Fruit fly (Drosophila melanogaster) whole organism, embryonic: ENCODE data around the gene cbt.
A peak's percentile ranks its signal among the peaks of the same experiment; 100 is the strongest.

Experiments
- ATbp ChIP-seq: fragments of 200-800 bp; sonication (Bioruptor generic); optimal IDR thresholded peaks from 2 replicates; lab custom pipeline; 2017; ENCODE audit warnings: missing biosample characterization, mild to moderate bottlenecking, missing genetic modification characterization, missing genetic modification reagents
- Ada2b ChIP-seq: fragments of 200-800 bp; sonication (Bioruptor generic); IDR thresholded peaks from 2 replicates; pipeline ENCODE4 v1.3.6; 2022; ENCODE audit warnings: missing biosample characterization, missing genetic modification characterization
- Bdp1 ChIP-seq: fragments of 200-800 bp; sonication (Bioruptor generic); optimal IDR thresholded peaks from 3 replicates; lab custom pipeline; 2016; ENCODE audit warnings: missing biosample characterization, missing genetic modification characterization
- CG10321 ChIP-seq: fragments of 200-800 bp; sonication (Bioruptor generic); IDR thresholded peaks from 2 replicates; pipeline ENCODE4 v1.3.6; 2022; ENCODE audit warnings: missing biosample characterization, missing genetic modification characterization
- CG10959 ChIP-seq: fragments of 200-800 bp; sonication (Bioruptor generic); IDR thresholded peaks from 2 replicates; pipeline ENCODE4 v1.3.6; 2022; ENCODE audit warnings: missing biosample characterization, missing genetic modification characterization
- CG10979 ChIP-seq: fragments of 200-800 bp; sonication (Bioruptor generic); optimal IDR thresholded peaks from 2 replicates; lab custom pipeline; 2018; ENCODE audit warnings: missing biosample characterization, mild to moderate bottlenecking, missing genetic modification characterization, moderate library complexity
- CG11093 ChIP-seq: fragments of 200-800 bp; sonication (Bioruptor generic); IDR thresholded peaks from 3 replicates; pipeline ENCODE4 v1.3.6; 2022; ENCODE audit warnings: missing biosample characterization, missing genetic modification characterization
- CG13894 ChIP-seq: fragments of 200-800 bp; sonication (Bioruptor generic); optimal IDR thresholded peaks from 3 replicates; lab custom pipeline; 2018; ENCODE audit warnings: missing biosample characterization, mild to moderate bottlenecking, missing genetic modification characterization, moderate library complexity
- CG15601 ChIP-seq: fragments of 200-800 bp; sonication (Bioruptor generic); optimal IDR thresholded peaks from 3 replicates; lab custom pipeline; 2019; ENCODE audit warnings: missing biosample characterization, mild to moderate bottlenecking, missing genetic modification characterization, moderate library complexity
- CG17359 ChIP-seq: fragments of 200-800 bp; sonication (Bioruptor generic); optimal IDR thresholded peaks from 3 replicates; lab custom pipeline; 2018; ENCODE audit warnings: missing biosample characterization, mild to moderate bottlenecking, missing genetic modification characterization, moderate library complexity
- CG2120 ChIP-seq: fragments of 200-800 bp; sonication (Bioruptor generic); optimal IDR thresholded peaks from 3 replicates; lab custom pipeline; 2016; ENCODE audit warnings: missing biosample characterization, missing genetic modification characterization
- CG34376 ChIP-seq: fragments of 200-800 bp; sonication (Bioruptor generic); optimal IDR thresholded peaks from 2 replicates; lab custom pipeline; 2018; ENCODE audit warnings: missing biosample characterization, mild to moderate bottlenecking, missing genetic modification characterization
- CG34422 ChIP-seq: fragments of 200-800 bp; sonication (Bioruptor generic); IDR thresholded peaks from 3 replicates; pipeline ENCODE4 v1.3.6; 2022; ENCODE audit warnings: missing biosample characterization, missing genetic modification characterization
- CG4282 ChIP-seq: fragments of 200-800 bp; sonication (Bioruptor generic); optimal IDR thresholded peaks from 2 replicates; lab custom pipeline; 2016; ENCODE audit warnings: missing biosample characterization, missing genetic modification characterization
- CG6689 ChIP-seq: fragments of 200-800 bp; sonication (Bioruptor generic); IDR thresholded peaks from 2 replicates; pipeline ENCODE4 v1.3.6; 2022; ENCODE audit warnings: missing biosample characterization, missing genetic modification characterization
- CG7839 ChIP-seq: fragments of 200-800 bp; sonication (Bioruptor generic); optimal IDR thresholded peaks from 3 replicates; lab custom pipeline; 2018; ENCODE audit warnings: missing biosample characterization, mild to moderate bottlenecking, missing genetic modification characterization, moderate library complexity
- CG9727 ChIP-seq: fragments of 200-800 bp; sonication (Bioruptor generic); optimal IDR thresholded peaks from 3 replicates; lab custom pipeline; 2017; ENCODE audit warnings: missing biosample characterization, mild to moderate bottlenecking, missing genetic modification characterization
- D19B ChIP-seq: fragments of 200-800 bp; sonication (Bioruptor generic); optimal IDR thresholded peaks from 2 replicates; lab custom pipeline; 2017; ENCODE audit warnings: missing biosample characterization, mild to moderate bottlenecking, missing genetic modification characterization
- Deaf1 ChIP-seq: fragments of 200-800 bp; optimal IDR thresholded peaks from 3 replicates; lab custom pipeline; 2019; ENCODE audit warnings: missing biosample characterization, mild to moderate bottlenecking, missing genetic modification characterization, moderate library complexity
- E2f2 ChIP-seq: fragments of 200-800 bp; sonication (Bioruptor generic); IDR thresholded peaks from 2 replicates; pipeline ENCODE4 v1.3.6; 2022; ENCODE audit warnings: missing biosample characterization, missing genetic modification characterization
- Hr51 ChIP-seq, 2 experiments: fragments of 200-800 bp; sonication (Bioruptor generic); optimal IDR thresholded peaks; 2 replicates in 1 of 2; 3 replicates in 1 of 2; lab custom pipeline; 2016 to 2018; ENCODE audit warnings: missing biosample characterization in 2 of 2, missing genetic modification characterization in 2 of 2, mild to moderate bottlenecking in 1 of 2, moderate library complexity in 1 of 2
- Hr78 ChIP-seq, 2 experiments: fragments of 200-800 bp in 1 of 2; fragments of >200 bp in 1 of 2; sonication (Bioruptor generic) in 1 of 2; optimal IDR thresholded peaks; 2 replicates each; lab custom pipeline; 2017 to 2019; ENCODE audit warnings: missing biosample characterization in 2 of 2, missing genetic modification characterization in 2 of 2, mild to moderate bottlenecking in 1 of 2, moderate library complexity in 1 of 2
- Oli ChIP-seq: fragments of 200-800 bp; sonication (Bioruptor generic); optimal IDR thresholded peaks from 2 replicates; lab custom pipeline; 2018; ENCODE audit warnings: missing biosample characterization, mild to moderate bottlenecking, missing genetic modification characterization, moderate library complexity
- Ptx1 ChIP-seq: fragments of 200-800 bp; sonication (Bioruptor generic); IDR thresholded peaks from 2 replicates; pipeline ENCODE4 v1.3.6; 2022; ENCODE audit warnings: missing biosample characterization, missing genetic modification characterization
- Stat92E ChIP-seq, 3 experiments: fragments of >200 bp in 2 of 3; fragments of 200-800 bp in 1 of 3; sonication (Bioruptor generic) in 1 of 3; optimal IDR thresholded peaks; 2 replicates each; lab custom pipeline; 2017 to 2019; ENCODE audit warnings: missing biosample characterization in 3 of 3, missing genetic modification characterization in 3 of 3, mild to moderate bottlenecking in 1 of 3, moderate library complexity in 1 of 3
- Xrp1 ChIP-seq: fragments of 200-800 bp; sonication (Bioruptor generic); IDR thresholded peaks from 2 replicates; pipeline ENCODE4 v1.3.6; 2022; ENCODE audit warnings: missing biosample characterization, missing genetic modification characterization
- az2 ChIP-seq: fragments of 200-800 bp; sonication (Bioruptor generic); optimal IDR thresholded peaks from 3 replicates; lab custom pipeline; 2016; ENCODE audit warnings: missing biosample characterization, missing genetic modification characterization
- bbx ChIP-seq: fragments of 200-800 bp; sonication (Bioruptor generic); IDR thresholded peaks from 2 replicates; pipeline ENCODE4 v1.3.6; 2022; ENCODE audit warnings: missing biosample characterization, missing genetic modification characterization; ENCODE audit not compliant: partially characterized antibody
- chinmo ChIP-seq: fragments of 200-800 bp; sonication (Bioruptor generic); IDR thresholded peaks from 4 replicates; pipeline ENCODE4 v1.3.6; 2022; ENCODE audit warnings: missing biosample characterization, missing genetic modification characterization; ENCODE audit not compliant: partially characterized antibody
- croc ChIP-seq: fragments of 200-800 bp; sonication (Bioruptor generic); conservative IDR thresholded peaks from 3 replicates; pipeline ENCODE4 v1.3.6; 2022; ENCODE audit warnings: missing biosample characterization, missing genetic modification characterization
- ems ChIP-seq: fragments of 200-800 bp; sonication (Bioruptor generic); optimal IDR thresholded peaks from 3 replicates; lab custom pipeline; 2016; ENCODE audit warnings: missing biosample characterization, missing genetic modification characterization
- exex ChIP-seq: fragments of 200-800 bp; sonication (Bioruptor generic); optimal IDR thresholded peaks from 4 replicates; lab custom pipeline; 2018; ENCODE audit warnings: missing biosample characterization, mild to moderate bottlenecking, missing genetic modification characterization, moderate library complexity
- gem ChIP-seq: fragments of 200-800 bp; sonication (Bioruptor generic); optimal IDR thresholded peaks from 2 replicates; lab custom pipeline; 2019; ENCODE audit warnings: missing biosample characterization, mild to moderate bottlenecking, missing genetic modification characterization, moderate library complexity
- grn ChIP-seq: fragments of 200-800 bp; sonication (Bioruptor generic); optimal IDR thresholded peaks from 3 replicates; lab custom pipeline; 2017; ENCODE audit warnings: missing biosample characterization, missing genetic modification characterization
- lab ChIP-seq: fragments of 200-800 bp; sonication (Bioruptor generic); optimal IDR thresholded peaks from 3 replicates; lab custom pipeline; 2017; ENCODE audit warnings: missing biosample characterization, missing genetic modification characterization, mild to moderate bottlenecking, moderate library complexity, missing genetic modification reagents
- nerfin-1 ChIP-seq: fragments of 200-800 bp; sonication (Bioruptor generic); optimal IDR thresholded peaks from 3 replicates; lab custom pipeline; 2019; ENCODE audit warnings: missing biosample characterization, mild to moderate bottlenecking, missing genetic modification characterization, moderate library complexity
- pho ChIP-seq: fragments of 200-800 bp; sonication (Bioruptor generic); optimal IDR thresholded peaks from 2 replicates; lab custom pipeline; 2016; ENCODE audit warnings: missing biosample characterization, missing genetic modification characterization
- sd ChIP-seq: fragments of 200-800 bp; sonication (Bioruptor generic); optimal IDR thresholded peaks from 3 replicates; lab custom pipeline; 2018; ENCODE audit warnings: missing biosample characterization, mild to moderate bottlenecking, missing genetic modification characterization, moderate library complexity
- sens ChIP-seq: fragments of 200-800 bp; sonication (Bioruptor generic); peaks from one replicate; lab custom pipeline; 2016; ENCODE audit warnings: missing biosample characterization, missing genetic modification characterization
- sim ChIP-seq: fragments of 200-800 bp; sonication (Bioruptor generic); IDR thresholded peaks from 2 replicates; pipeline ENCODE4 v1.3.6; 2022; ENCODE audit warnings: missing biosample characterization, missing genetic modification characterization
- zfh1 ChIP-seq: fragments of 200-800 bp; sonication (Bioruptor generic); IDR thresholded peaks from 3 replicates; pipeline ENCODE4 v1.3.6; 2022; ENCODE audit warnings: missing biosample characterization, missing genetic modification characterization

cbt gene

dm6 chr2L:435311-435806, 44.1 kb downstream of the cbt start (continued):
- TF ChIP-seq sd (tag; lab: Kevin White, UChicago) (peak; percentile 34), Hr78 (GFP tag; optimal IDR thresholded peaks at IDR 0.05; lab: Kevin White, UChicago) (peak in 1 of 2 experiments; percentile 43), CG9727 (GFP tag; lab: Kevin White, UChicago) (no peak), E2f2 (0 out of 2 replicates have a peak, but pooled peaks have one; percentile 16), CG10979 (tag; lab: Kevin White, UChicago) (peak; percentile 21), Stat92E (GFP tag; optimal IDR thresholded peaks at IDR 0.05; lab: Kevin White, UChicago) (no peak), Ptx1 (peak; percentile 50; the same call in 1 of the 2 replicates), gem (tag; lab: Kevin White, UChicago) (peak; percentile 54), CG17359 (tag; lab: Kevin White, UChicago) (peak; percentile 57), Xrp1 (GFP tag; lab: Robert Waterston, UW) (peak; percentile 36; the same call in 1 of the 2 replicates), lab (GFP tag; lab: Kevin White, UChicago) (peak; percentile 8), pho (GFP tag; lab: Kevin White, UChicago) (no peak), CG34376 (GFP tag; lab: Kevin White, UChicago) (no peak), D19B (no peak), grn (GFP tag; lab: Kevin White, UChicago) (no peak), Hr51 (GFP tag; optimal IDR thresholded peaks at IDR 0.05; lab: Kevin White, UChicago) (peak in 1 of 2 experiments; percentile 61), az2 (GFP tag; lab: Kevin White, UChicago) (peak; percentile 17), CG15601 (tag; lab: Kevin White, UChicago) (peak; percentile 78), CG6689 (GFP tag; lab: Robert Waterston, UW) (0 out of 2 replicates have a peak, but pooled peaks have one; percentile 21), sim (GFP tag; lab: Robert Waterston, UW) (no peak), CG11093 (GFP tag; lab: Robert Waterston, UW) (no peak), zfh1 (GFP tag; lab: Robert Waterston, UW) (no peak), ATbp (GFP tag; lab: Kevin White, UChicago) (peak; percentile 31), CG10959 (GFP tag; lab: Robert Waterston, UW) (no peak), Ada2b (GFP tag; lab: Robert Waterston, UW) (0 out of 2 replicates have a peak, but pooled peaks have one; percentile 8), croc (GFP tag; lab: Robert Waterston, UW) (no peak), ems (GFP tag; lab: Kevin White, UChicago) (no peak), Oli (tag; lab: Kevin White, UChicago) (peak; percentile 28), CG7839 (peak; percentile 28)

- TF ChIP-seq sd (tag; lab: Kevin White, UChicago) (peak; percentile 53), Deaf1 (tag; lab: Kevin White, UChicago) (no peak), CG13894 (tag; lab: Kevin White, UChicago) (peak; percentile 89), chinmo (0 out of 4 replicates have a peak, but pooled peaks have one; percentile 52), Bdp1 (GFP tag; lab: Kevin White, UChicago) (no peak)
Measured at dm6 chr2L:434439-434838, 45.0 kb downstream of the cbt start.

dm6 chr2L:432119-432518, 47.4 kb downstream of the cbt start:
- TF ChIP-seq exex (peak; percentile 5), CG34422 (no peak), sens (peak; percentile 21), CG4282 (GFP tag; lab: Kevin White, UChicago) (no peak), CG10321 (GFP tag; lab: Robert Waterston, UW) (no peak), nerfin-1 (tag; lab: Kevin White, UChicago) (no peak), CG2120 (GFP tag; lab: Kevin White, UChicago) (no peak), bbx (no peak)
